Worm (Caenorhabditis elegans): ENCODE data around the gene imb-2.
A peak's percentile ranks its signal among the peaks of the same experiment; 100 is the strongest.

imb-2 gene

ce11 chrII:14401098-14401497, 35.6 kb downstream of the imb-2 start:
- TF ChIP-seq nhr-43 (tag; optimal IDR thresholded peaks at IDR 0.05; ENCODE audit: poor library complexity, severe bottlenecking), result no peak
- TF ChIP-seq sea-2 (GFP tag; optimal IDR thresholded peaks at IDR 0.05), result no peak
- TF ChIP-seq ama-1 (optimal IDR thresholded peaks at IDR 0.05), result peak; percentile 87
- TF ChIP-seq zag-1 (tag; optimal IDR thresholded peaks at IDR 0.05), result no peak
- no peak for TF ChIP-seq mml-1 (tag; optimal IDR thresholded peaks at IDR 0.05)
- no peak for TF ChIP-seq pqm-1 (tag; optimal IDR thresholded peaks at IDR 0.05)
- TF ChIP-seq unc-62 (GFP tag; optimal IDR thresholded peaks at IDR 0.05), result no peak
- TF ChIP-seq ceh-9 (tag; optimal IDR thresholded peaks at IDR 0.05), result no peak

- TF ChIP-seq nhr-76 (tag; optimal IDR thresholded peaks at IDR 0.05) (no peak), unc-39 (tag; optimal IDR thresholded peaks at IDR 0.05) (no peak), ztf-4 (tag; optimal IDR thresholded peaks at IDR 0.05) (no peak), nhr-23 (tag; optimal IDR thresholded peaks at IDR 0.05) (peak; percentile 33), nhr-25 (tag; optimal IDR thresholded peaks at IDR 0.05) (peak; percentile 38), pqm-1 (tag; optimal IDR thresholded peaks at IDR 0.05) (peak; percentile 61), sea-2 (GFP tag; optimal IDR thresholded peaks at IDR 0.05) (no peak), pha-4 (tag; optimal IDR thresholded peaks at IDR 0.05) (peak; percentile 91), skn-1 (tag; optimal IDR thresholded peaks at IDR 0.05) (no peak), jun-1 (tag; optimal IDR thresholded peaks at IDR 0.05) (peak; percentile 25), nhr-43 (tag; optimal IDR thresholded peaks at IDR 0.05; ENCODE audit: poor library complexity, severe bottlenecking) (peak; percentile 54), nfya-1 (tag; optimal IDR thresholded peaks at IDR 0.05; ENCODE audit: insufficient read depth) (peak; percentile 3), unc-62 (GFP tag; optimal IDR thresholded peaks at IDR 0.05) (no peak), egl-5 (tag; optimal IDR thresholded peaks at IDR 0.05) (no peak), elt-2 (tag; optimal IDR thresholded peaks at IDR 0.05) (peak; percentile 52), zag-1 (tag; optimal IDR thresholded peaks at IDR 0.05) (no peak), ZK546.5 (tag; optimal IDR thresholded peaks at IDR 0.05) (no peak), lin-15B (tag; optimal IDR thresholded peaks at IDR 0.05) (no peak), nhr-237 (tag; optimal IDR thresholded peaks at IDR 0.05) (no peak), lsy-12 (tag; optimal IDR thresholded peaks at IDR 0.05) (no peak), elt-3 (tag; optimal IDR thresholded peaks at IDR 0.05) (no peak), egl-27 (tag; optimal IDR thresholded peaks at IDR 0.05) (no peak), lin-39 (tag; optimal IDR thresholded peaks at IDR 0.05) (no peak), ama-1 (optimal IDR thresholded peaks at IDR 0.05) (peak; percentile 78), ceh-82 (tag; optimal IDR thresholded peaks at IDR 0.05) (no peak), ceh-9 (tag; optimal IDR thresholded peaks at IDR 0.05) (no peak), R02D3.7 (tag; optimal IDR thresholded peaks at IDR 0.05) (no peak), aly-2 (tag; optimal IDR thresholded peaks at IDR 0.05) (no peak)
Measured at ce11 chrII:14404266-14404665, 38.8 kb downstream of the imb-2 start.

ce11 chrII:14404741-14405488, 39.4 kb downstream of the imb-2 start:
- TF ChIP-seq elt-2 (tag; optimal IDR thresholded peaks at IDR 0.05), result peak; percentile 33
- no peak for TF ChIP-seq nhr-237 (tag; optimal IDR thresholded peaks at IDR 0.05)
- no peak for TF ChIP-seq elt-1 (tag; optimal IDR thresholded peaks at IDR 0.05)
- TF ChIP-seq egl-5 (tag; optimal IDR thresholded peaks at IDR 0.05), result no peak
- TF ChIP-seq ZK546.5 (tag; optimal IDR thresholded peaks at IDR 0.05), result no peak
- peak; percentile 96 for TF ChIP-seq nhr-23 (tag; optimal IDR thresholded peaks at IDR 0.05)
- no peak for TF ChIP-seq fkh-10 (GFP tag; optimal IDR thresholded peaks at IDR 0.05)
- TF ChIP-seq R02D3.7 (tag; optimal IDR thresholded peaks at IDR 0.05), result no peak
- no peak for TF ChIP-seq nhr-11 (tag; optimal IDR thresholded peaks at IDR 0.05)
- TF ChIP-seq nhr-67 (tag; optimal IDR thresholded peaks at IDR 0.05), result no peak
- peak in 1 of 2 experiments; percentile 29 for TF ChIP-seq eor-1 (tag; optimal IDR thresholded peaks at IDR 0.05)
- TF ChIP-seq mml-1 (tag; optimal IDR thresholded peaks at IDR 0.05), result peak; percentile 23
- peak; percentile 75 for TF ChIP-seq tbx-2 (tag; optimal IDR thresholded peaks at IDR 0.05)
- no peak for TF ChIP-seq elt-3 (tag; optimal IDR thresholded peaks at IDR 0.05)
- no peak for TF ChIP-seq mdl-1 (tag; optimal IDR thresholded peaks at IDR 0.05)
- TF ChIP-seq pha-4 (tag; optimal IDR thresholded peaks at IDR 0.05), result peak; percentile 80
- TF ChIP-seq nhr-77 (tag; optimal IDR thresholded peaks at IDR 0.05), result peak; percentile 70
- no peak for TF ChIP-seq nhr-76 (tag; optimal IDR thresholded peaks at IDR 0.05)
- TF ChIP-seq jun-1 (tag; optimal IDR thresholded peaks at IDR 0.05), result peak; percentile 80
- no peak for TF ChIP-seq nhr-28 (tag; optimal IDR thresholded peaks at IDR 0.05)
- peak; percentile 61 for TF ChIP-seq fos-1 (tag; optimal IDR thresholded peaks at IDR 0.05)
- no peak for TF ChIP-seq ceh-9 (tag; optimal IDR thresholded peaks at IDR 0.05)
- TF ChIP-seq unc-39 (tag; optimal IDR thresholded peaks at IDR 0.05), result no peak
- peak; percentile 40 for TF ChIP-seq snpc-4 (tag; optimal IDR thresholded peaks at IDR 0.05)
- TF ChIP-seq nhr-43 (tag; optimal IDR thresholded peaks at IDR 0.05; ENCODE audit: poor library complexity, severe bottlenecking), result peak; percentile 90
- TF ChIP-seq unc-62 (GFP tag; optimal IDR thresholded peaks at IDR 0.05), result no peak
- no peak for TF ChIP-seq daf-12 (tag; optimal IDR thresholded peaks at IDR 0.05)
- TF ChIP-seq aly-2 (tag; optimal IDR thresholded peaks at IDR 0.05), result no peak
- TF ChIP-seq lsy-12 (tag; optimal IDR thresholded peaks at IDR 0.05), result peak; percentile 90
- TF ChIP-seq ztf-4 (tag; optimal IDR thresholded peaks at IDR 0.05), result peak; percentile 88
- TF ChIP-seq egl-27 (tag; optimal IDR thresholded peaks at IDR 0.05), result no peak
- TF ChIP-seq ama-1 (optimal IDR thresholded peaks at IDR 0.05), result peak; percentile 58
- TF ChIP-seq lin-15B (tag; optimal IDR thresholded peaks at IDR 0.05), result peak; percentile 43
- TF ChIP-seq zag-1 (tag; optimal IDR thresholded peaks at IDR 0.05), result no peak
- TF ChIP-seq nfya-1 (tag; optimal IDR thresholded peaks at IDR 0.05; ENCODE audit: insufficient read depth), result peak; percentile 78
- peak; percentile 95 for TF ChIP-seq sea-2 (GFP tag; optimal IDR thresholded peaks at IDR 0.05)
- peak; percentile 40 for TF ChIP-seq hmg-11 (tag; optimal IDR thresholded peaks at IDR 0.05)
- TF ChIP-seq fkh-2 (tag; optimal IDR thresholded peaks at IDR 0.05), result no peak
- no peak for TF ChIP-seq ceh-16 (tag; optimal IDR thresholded peaks at IDR 0.05)

Measured in whole organism, L3 larva.